Fruit fly (Drosophila melanogaster) whole organism, embryonic: ENCODE results near the gene Unc-115a.

Experiments
- CG18262 ChIP-seq: fragments of 200-800 bp; optimal IDR thresholded peaks from 3 replicates; lab custom pipeline; 2019; ENCODE audit warnings: missing biosample characterization, mild to moderate bottlenecking, missing genetic modification characterization, moderate library complexity
- CG31224 ChIP-seq: fragments of 200-800 bp; sonication (Bioruptor generic); IDR thresholded peaks from 2 replicates; pipeline ENCODE4 v1.3.6; 2022; ENCODE audit warnings: missing biosample characterization, missing genetic modification characterization
- Hr51 ChIP-seq, 2 experiments: fragments of 200-800 bp; sonication (Bioruptor generic); optimal IDR thresholded peaks; 2 replicates in 1 of 2; 3 replicates in 1 of 2; lab custom pipeline; 2016 to 2018; ENCODE audit warnings: missing biosample characterization in 2 of 2, missing genetic modification characterization in 2 of 2, mild to moderate bottlenecking in 1 of 2, moderate library complexity in 1 of 2
- Lpt ChIP-seq: fragments of >200 bp; optimal IDR thresholded peaks from 2 replicates; lab custom pipeline; 2018; ENCODE audit warnings: missing biosample characterization, missing genetic modification characterization
- NfI ChIP-seq: fragments of 200-800 bp; sonication (Bioruptor generic); optimal IDR thresholded peaks from 3 replicates; lab custom pipeline; 2018; ENCODE audit warnings: missing biosample characterization, mild to moderate bottlenecking, missing genetic modification characterization, moderate library complexity
- dati ChIP-seq: fragments of 200-800 bp; sonication (Bioruptor generic); IDR thresholded peaks from 2 replicates; pipeline ENCODE4 v1.3.6; 2022; ENCODE audit warnings: missing biosample characterization, missing genetic modification characterization
- dimm ChIP-seq: fragments of 200-800 bp; sonication (Bioruptor generic); IDR thresholded peaks from 2 replicates; pipeline ENCODE4 v1.3.6; 2022; ENCODE audit warnings: missing biosample characterization, missing genetic modification characterization
- h ChIP-seq: fragments of >200 bp; optimal IDR thresholded peaks from 2 replicates; lab custom pipeline; 2017
- sd ChIP-seq: fragments of 200-800 bp; sonication (Bioruptor generic); optimal IDR thresholded peaks from 3 replicates; lab custom pipeline; 2018; ENCODE audit warnings: missing biosample characterization, mild to moderate bottlenecking, missing genetic modification characterization, moderate library complexity
- tup ChIP-seq: fragments of 200-800 bp; sonication (Bioruptor generic); optimal IDR thresholded peaks from 2 replicates; lab custom pipeline; 2016; ENCODE audit warnings: missing biosample characterization, mild to moderate bottlenecking, missing genetic modification characterization, moderate library complexity

dm6 chr3R:9710886-9711285 lies 5.7 kb upstream of the Unc-115a start, which contains the start of the genes trbd and dmt:
- TF ChIP-seq h (lab: Kevin White, UChicago) (no peak), Hr51 (GFP tag; optimal IDR thresholded peaks at IDR 0.05; lab: Kevin White, UChicago) (peak in 1 of 2 experiments; percentile 74), dati (GFP tag; lab: Robert Waterston, UW) (no peak), sd (no peak), CG18262 (no peak), tup (GFP tag; lab: Kevin White, UChicago) (peak; percentile 4), dimm (no peak), Lpt (GFP tag; lab: Kevin White, UChicago) (no peak), NfI (GFP tag; lab: Kevin White, UChicago) (no peak), CG31224 (GFP tag; lab: Robert Waterston, UW) (no peak)
